Worm (Caenorhabditis elegans) whole organism, L3 larva: Measurements from ENCODE around the gene nurf-1.

Source experiments
- R02D3.7 ChIP-seq: fragments of 150-350 bp; optimal IDR thresholded peaks from 2 replicates; lab custom pipeline; 2014; ENCODE audit warnings: missing biosample characterization, missing genetic modification characterization
- ZK546.5 ChIP-seq: sonication (generic microtip); optimal IDR thresholded peaks from 2 replicates; lab custom pipeline; 2017; ENCODE audit warnings: missing biosample characterization, missing genetic modification characterization
- aly-2 ChIP-seq: fragments of 150-350 bp; optimal IDR thresholded peaks from 2 replicates; lab custom pipeline; 2014; ENCODE audit warnings: missing biosample characterization, missing genetic modification characterization
- ama-1 ChIP-seq: fragments of 150-350 bp; optimal IDR thresholded peaks from 2 replicates; lab custom pipeline; 2018
- ceh-28 ChIP-seq: fragments of 150-350 bp; optimal IDR thresholded peaks from 2 replicates; lab custom pipeline; 2014; ENCODE audit warnings: missing biosample characterization, missing genetic modification reagents, missing genetic modification characterization
- ceh-82 ChIP-seq: fragments of 150-350 bp; optimal IDR thresholded peaks from 2 replicates; lab custom pipeline; 2014; ENCODE audit warnings: missing biosample characterization, missing genetic modification characterization
- ceh-9 ChIP-seq: sonication (generic microtip); optimal IDR thresholded peaks from 2 replicates; lab custom pipeline; 2018; ENCODE audit warnings: missing biosample characterization, missing genetic modification characterization
- daf-12 ChIP-seq: fragments of 150-350 bp; optimal IDR thresholded peaks from 2 replicates; lab custom pipeline; 2014; ENCODE audit warnings: missing biosample characterization, missing genetic modification reagents, missing genetic modification characterization
- egl-27 ChIP-seq: sonication (generic microtip); optimal IDR thresholded peaks from 4 replicates; lab custom pipeline; 2017; ENCODE audit warnings: missing biosample characterization, missing genetic modification reagents, missing genetic modification characterization
- elt-2 ChIP-seq: sonication (generic microtip); optimal IDR thresholded peaks from 2 replicates; lab custom pipeline; 2016; ENCODE audit warnings: missing genetic modification reagents, mild to moderate bottlenecking, missing genetic modification characterization, missing compliant biosample characterization
- elt-3 ChIP-seq, 3 experiments: fragments of 150-350 bp in 1 of 3; sonication (generic microtip) in 2 of 3; optimal IDR thresholded peaks; 2 replicates in 2 of 3; 4 replicates in 1 of 3; lab custom pipeline; 2014 to 2017; ENCODE audit warnings: missing biosample characterization in 3 of 3, missing genetic modification characterization in 3 of 3
- eor-1 ChIP-seq, 2 experiments: fragments of 150-350 bp; optimal IDR thresholded peaks; 2 replicates each; lab custom pipeline; 2014 to 2018; ENCODE audit warnings: missing biosample characterization in 2 of 2, missing genetic modification characterization in 2 of 2
- fkh-2 ChIP-seq: fragments of 150-350 bp; optimal IDR thresholded peaks from 2 replicates; lab custom pipeline; 2014; ENCODE audit warnings: missing biosample characterization, missing genetic modification reagents, missing genetic modification characterization
- fos-1 ChIP-seq: fragments of 150-350 bp; optimal IDR thresholded peaks from 2 replicates; lab custom pipeline; 2014; ENCODE audit warnings: missing biosample characterization, missing genetic modification characterization
- hmg-11 ChIP-seq: sonication (generic microtip); optimal IDR thresholded peaks from 2 replicates; lab custom pipeline; 2016; ENCODE audit warnings: missing genetic modification characterization, missing compliant biosample characterization
- jun-1 ChIP-seq: fragments of 150-350 bp; optimal IDR thresholded peaks from 2 replicates; lab custom pipeline; 2014; ENCODE audit warnings: missing biosample characterization, missing genetic modification reagents, missing genetic modification characterization
- lin-15B ChIP-seq: fragments of 150-350 bp; optimal IDR thresholded peaks from 2 replicates; lab custom pipeline; 2014; ENCODE audit warnings: missing biosample characterization, missing genetic modification characterization
- lsy-12 ChIP-seq: sonication (generic microtip); optimal IDR thresholded peaks from 2 replicates; lab custom pipeline; 2016; ENCODE audit warnings: mild to moderate bottlenecking, missing genetic modification characterization, missing compliant biosample characterization
- mdl-1 ChIP-seq: fragments of 150-350 bp; optimal IDR thresholded peaks from 2 replicates; lab custom pipeline; 2014; ENCODE audit warnings: missing biosample characterization, missing genetic modification characterization
- mml-1 ChIP-seq: fragments of 150-350 bp; sonication (generic microtip); optimal IDR thresholded peaks from 3 replicates; lab custom pipeline; 2014; ENCODE audit warnings: missing biosample characterization, missing genetic modification characterization
- nfya-1 ChIP-seq: sonication (generic microtip); optimal IDR thresholded peaks from 2 replicates; lab custom pipeline; 2017; ENCODE audit warnings: missing genetic modification characterization, mild to moderate bottlenecking, missing compliant biosample characterization, antibody characterized with exemption, moderate library complexity; ENCODE audit not compliant: insufficient read depth
- nhr-11 ChIP-seq: fragments of 150-350 bp; optimal IDR thresholded peaks from 2 replicates; lab custom pipeline; 2014; ENCODE audit warnings: missing biosample characterization, missing genetic modification characterization
- nhr-23 ChIP-seq: fragments of 150-350 bp; optimal IDR thresholded peaks from 2 replicates; lab custom pipeline; 2014; ENCODE audit warnings: missing biosample characterization, missing genetic modification reagents, missing genetic modification characterization
- nhr-237 ChIP-seq: fragments of 150-350 bp; optimal IDR thresholded peaks from 2 replicates; lab custom pipeline; 2014; ENCODE audit warnings: missing biosample characterization, missing genetic modification characterization
- nhr-25 ChIP-seq: sonication (generic microtip); optimal IDR thresholded peaks from 2 replicates; lab custom pipeline; 2017; ENCODE audit warnings: missing biosample characterization, missing genetic modification characterization
- nhr-28 ChIP-seq: fragments of 150-350 bp; optimal IDR thresholded peaks from 2 replicates; lab custom pipeline; 2014; ENCODE audit warnings: missing biosample characterization, missing genetic modification characterization
- nhr-43 ChIP-seq: sonication (generic microtip); optimal IDR thresholded peaks from 2 replicates; lab custom pipeline; 2016; ENCODE audit warnings: mild to moderate bottlenecking, missing genetic modification characterization, missing compliant biosample characterization; ENCODE audit not compliant: poor library complexity, severe bottlenecking
- nhr-67 ChIP-seq: fragments of 150-350 bp; optimal IDR thresholded peaks from 2 replicates; lab custom pipeline; 2014; ENCODE audit warnings: missing biosample characterization, missing genetic modification characterization
- nhr-77 ChIP-seq: fragments of 150-350 bp; optimal IDR thresholded peaks from 2 replicates; lab custom pipeline; 2014; ENCODE audit warnings: missing biosample characterization, missing genetic modification characterization
- pqm-1 ChIP-seq: fragments of 150-350 bp; optimal IDR thresholded peaks from 2 replicates; lab custom pipeline; 2017; ENCODE audit warnings: missing biosample characterization, missing genetic modification characterization, inconsistent platforms
- skn-1 ChIP-seq: fragments of 150-350 bp; optimal IDR thresholded peaks from 2 replicates; lab custom pipeline; 2014; ENCODE audit warnings: missing biosample characterization, missing genetic modification characterization
- snpc-4 ChIP-seq: fragments of 150-350 bp; optimal IDR thresholded peaks from 2 replicates; lab custom pipeline; 2014; ENCODE audit warnings: missing biosample characterization, missing genetic modification characterization
- tbx-2 ChIP-seq: sonication (generic microtip); optimal IDR thresholded peaks from 2 replicates; lab custom pipeline; 2016; ENCODE audit warnings: mild to moderate bottlenecking, missing genetic modification characterization, missing compliant biosample characterization
- unc-39 ChIP-seq: sonication (generic microtip); optimal IDR thresholded peaks from 4 replicates; lab custom pipeline; 2017; ENCODE audit warnings: missing biosample characterization, missing genetic modification characterization
- unc-62 ChIP-seq: fragments of 150-350 bp; sonication (generic microtip); optimal IDR thresholded peaks from 4 replicates; lab custom pipeline; 2014; ENCODE audit warnings: missing biosample characterization, missing genetic modification reagents, missing genetic modification characterization
- zag-1 ChIP-seq: fragments of 150-350 bp; optimal IDR thresholded peaks from 2 replicates; lab custom pipeline; 2014; ENCODE audit warnings: missing biosample characterization, missing genetic modification characterization
- ztf-11 ChIP-seq: fragments of 150-350 bp; optimal IDR thresholded peaks from 2 replicates; lab custom pipeline; 2014; ENCODE audit warnings: missing biosample characterization, missing genetic modification characterization
- ztf-4 ChIP-seq: fragments of 150-350 bp; optimal IDR thresholded peaks from 2 replicates; lab custom pipeline; 2014; ENCODE audit warnings: missing biosample characterization, missing genetic modification characterization

The nurf-1 gene

ce11 chrII:14427714-14428113, 37.2 kb downstream of the nurf-1 start:
- TF ChIP-seq nhr-237 (tag; lab: Kevin White, UChicago) = no peak
- TF ChIP-seq nhr-77 (tag; lab: Kevin White, UChicago) = no peak
- TF ChIP-seq ZK546.5 = no peak
- no peak for TF ChIP-seq nhr-43 (tag; lab: Kevin White, UChicago)
- no peak for TF ChIP-seq fkh-2
- no peak for TF ChIP-seq elt-2 (tag; lab: Kevin White, UChicago)

ce11 chrII:14428834-14429233, 38.3 kb downstream of the nurf-1 start:
- no peak for TF ChIP-seq daf-12 (tag; lab: Kevin White, UChicago)
- TF ChIP-seq nhr-23 (tag; lab: Kevin White, UChicago) = no peak
- no peak for TF ChIP-seq lsy-12
- TF ChIP-seq nhr-77 (tag; lab: Kevin White, UChicago) = no peak
- TF ChIP-seq nhr-237 (tag; lab: Kevin White, UChicago) = no peak
- TF ChIP-seq hmg-11 = no peak
- no peak for TF ChIP-seq jun-1 (tag; lab: Kevin White, UChicago)
- TF ChIP-seq unc-62 (GFP tag; lab: Kevin White, UChicago) = no peak
- TF ChIP-seq mdl-1 (tag; lab: Kevin White, UChicago) = no peak
- TF ChIP-seq elt-3 (tag; optimal IDR thresholded peaks at IDR 0.05; lab: Kevin White, UChicago) = no peak
- TF ChIP-seq skn-1 = no peak
- TF ChIP-seq ama-1 = no peak
- TF ChIP-seq tbx-2 (tag; lab: Kevin White, UChicago) = no peak

DNA sequence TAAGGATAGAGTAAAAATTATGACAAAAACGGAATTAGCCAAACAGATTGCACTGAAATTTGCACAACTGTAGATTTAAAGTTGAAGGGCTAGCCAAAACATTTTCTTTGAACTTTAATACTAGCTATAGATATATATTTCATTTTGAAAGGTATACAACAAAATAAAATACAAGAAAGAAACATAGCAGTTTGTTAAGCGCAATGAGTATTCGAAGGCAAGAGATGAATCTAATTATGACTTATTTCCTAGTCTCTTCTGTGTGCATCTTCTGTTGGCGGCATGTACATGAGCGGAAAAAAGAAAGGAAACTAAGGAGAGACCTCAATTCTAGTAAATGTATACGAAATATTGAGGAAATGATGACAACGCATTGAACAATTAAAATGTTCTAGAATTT, 41.6 kb downstream of the nurf-1 start:
- TF ChIP-seq nhr-25 (tag; lab: Kevin White, UChicago) (no peak), mml-1 (no peak), aly-2 (tag; lab: Kevin White, UChicago) (no peak), ztf-4 (tag; lab: Kevin White, UChicago) (no peak), mdl-1 (tag; lab: Kevin White, UChicago) (no peak), hmg-11 (no peak), nhr-23 (tag; lab: Kevin White, UChicago) (no peak), snpc-4 (no peak), fos-1 (tag; lab: Kevin White, UChicago) (no peak), skn-1 (no peak), nhr-67 (tag; lab: Kevin White, UChicago) (no peak), ZK546.5 (no peak), pqm-1 (tag; lab: Kevin White, UChicago) (no peak), zag-1 (tag; lab: Kevin White, UChicago) (no peak)

- TF ChIP-seq snpc-4 (no peak), nhr-23 (tag; lab: Kevin White, UChicago) (no peak), nfya-1 (tag; lab: Kevin White, UChicago) (no peak), egl-27 (tag; lab: Kevin White, UChicago) (no peak)
Observed at ce11 chrII:14433712-14434352, 43.3 kb downstream of the nurf-1 start.

ce11 chrII:14437116-14437515, 46.6 kb downstream of the nurf-1 start:
- TF ChIP-seq nfya-1 (tag; lab: Kevin White, UChicago) = no peak
- TF ChIP-seq daf-12 (tag; lab: Kevin White, UChicago) = no peak
- TF ChIP-seq egl-27 (tag; lab: Kevin White, UChicago) = no peak
- TF ChIP-seq nhr-11 (tag; lab: Kevin White, UChicago) = no peak

DNA sequence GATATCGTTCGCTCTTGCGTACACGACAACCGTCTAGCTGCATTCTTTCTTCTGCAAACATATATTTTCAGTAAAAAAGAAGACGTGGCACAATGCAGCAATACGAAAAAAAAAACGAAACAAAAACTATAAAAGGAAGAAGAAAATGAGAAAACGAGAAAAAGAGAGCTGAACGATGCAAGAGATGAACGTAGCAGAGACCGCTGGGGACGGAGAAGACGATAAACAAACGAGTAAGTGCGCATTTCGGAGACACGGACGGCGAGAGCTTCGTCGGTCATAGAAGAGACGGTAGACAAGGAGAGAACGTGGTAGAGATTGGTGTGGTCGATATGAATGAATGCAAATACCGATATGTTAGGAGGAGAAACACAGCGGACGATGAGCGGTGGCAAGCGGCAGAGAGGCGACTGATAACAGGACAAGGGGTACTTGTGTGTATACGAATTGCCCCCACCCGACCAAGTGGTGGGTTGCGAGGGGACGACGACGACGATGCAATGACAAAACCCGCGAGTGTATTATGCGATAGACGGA, 47.5 kb downstream of the nurf-1 start, which contains the start of gene K04B12.2:
Gene K04B12.2, minus strand, starts transcription at position 51 of the 537 bp plus-strand sequence.
- TF ChIP-seq nhr-67 (tag; lab: Kevin White, UChicago) = no peak
- peak; percentile 45 for TF ChIP-seq ceh-28 (tag; lab: Kevin White, UChicago)
- no peak for TF ChIP-seq unc-62 (GFP tag; lab: Kevin White, UChicago)
- TF ChIP-seq nhr-23 (tag; lab: Kevin White, UChicago) = peak; percentile 43
- no peak for TF ChIP-seq fkh-2
- peak; percentile 6 for TF ChIP-seq nhr-77 (tag; lab: Kevin White, UChicago)
- TF ChIP-seq eor-1 (tag; optimal IDR thresholded peaks at IDR 0.05; lab: Kevin White, UChicago) = no peak
- TF ChIP-seq nfya-1 (tag; lab: Kevin White, UChicago) = peak; percentile 86
- peak; percentile 89 for TF ChIP-seq elt-2 (tag; lab: Kevin White, UChicago)
- TF ChIP-seq daf-12 (tag; lab: Kevin White, UChicago) = no peak
- TF ChIP-seq elt-3 (tag; optimal IDR thresholded peaks at IDR 0.05; lab: Kevin White, UChicago) = no peak
- TF ChIP-seq nhr-11 (tag; lab: Kevin White, UChicago) = no peak
- no peak for TF ChIP-seq unc-39 (tag; lab: Kevin White, UChicago)
- peak; percentile 0 for TF ChIP-seq aly-2 (tag; lab: Kevin White, UChicago)
- peak; percentile 57 for TF ChIP-seq jun-1 (tag; lab: Kevin White, UChicago)
- no peak for TF ChIP-seq ceh-82
- no peak for TF ChIP-seq egl-27 (tag; lab: Kevin White, UChicago)
- peak; percentile 67 for TF ChIP-seq nhr-25 (tag; lab: Kevin White, UChicago)
- TF ChIP-seq R02D3.7 (tag; lab: Kevin White, UChicago) = peak; percentile 6
- no peak for TF ChIP-seq ceh-9 (tag; lab: Kevin White, UChicago)
- no peak for TF ChIP-seq lsy-12
- no peak for TF ChIP-seq nhr-28
- peak; percentile 53 for TF ChIP-seq lin-15B (tag; lab: Kevin White, UChicago)
- no peak for TF ChIP-seq ztf-4 (tag; lab: Kevin White, UChicago)
- TF ChIP-seq tbx-2 (tag; lab: Kevin White, UChicago) = no peak
- TF ChIP-seq ztf-11 = no peak
- peak; percentile 89 for TF ChIP-seq pqm-1 (tag; lab: Kevin White, UChicago)
- no peak for TF ChIP-seq nhr-43 (tag; lab: Kevin White, UChicago)
